Fruit fly (Drosophila melanogaster): Measurements from ENCODE around the gene ac.

DNA sequence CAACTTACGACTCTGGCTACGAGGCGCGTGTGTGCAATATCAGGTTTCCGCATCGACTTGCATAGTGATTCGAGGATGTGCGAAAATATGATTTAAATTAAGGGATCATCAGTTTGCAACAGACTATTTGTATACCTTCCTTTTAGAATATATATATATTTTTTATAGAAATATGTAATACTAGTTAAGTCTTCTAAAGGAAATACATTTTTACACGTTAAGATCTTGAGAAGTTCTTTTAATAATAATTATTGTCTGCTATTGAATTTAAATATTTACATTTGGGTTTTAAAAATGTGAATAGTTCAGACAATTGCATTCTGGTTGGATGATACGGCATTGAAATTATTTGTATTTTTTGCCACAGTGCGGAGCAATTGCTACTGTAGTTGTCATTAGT, 3.0 kb upstream of the ac start:
- no peak for TF ChIP-seq CG11617 (GFP tag; optimal IDR thresholded peaks at IDR 0.05)
- TF ChIP-seq tj (GFP tag; optimal IDR thresholded peaks at IDR 0.05), result no peak
- no peak for TF ChIP-seq bab1 (GFP tag; optimal IDR thresholded peaks at IDR 0.05)
- TF ChIP-seq Crg-1 (GFP tag; optimal IDR thresholded peaks at IDR 0.05), result no peak
- no peak for TF ChIP-seq CG5204 (GFP tag; optimal IDR thresholded peaks at IDR 0.05)
- TF ChIP-seq kay (GFP tag; ENCODE audit: borderline replicate concordance), result no peak
- no peak for TF ChIP-seq ovo (GFP tag; optimal IDR thresholded peaks at IDR 0.05)
- no peak for TF ChIP-seq Clk (GFP tag; optimal IDR thresholded peaks at IDR 0.05)
- no peak for TF ChIP-seq CG12768 (GFP tag; optimal IDR thresholded peaks at IDR 0.05)
- TF ChIP-seq cnc (optimal IDR thresholded peaks at IDR 0.05), result no peak
- TF ChIP-seq CG1620 (GFP tag; optimal IDR thresholded peaks at IDR 0.05), result no peak
- TF ChIP-seq toe (GFP tag; optimal IDR thresholded peaks at IDR 0.05), result no peak

Data from whole organism, adult.